Fruit fly (Drosophila melanogaster) S2 (cell line): ENCODE measurements around the gene kto.

Source experiments
- CG8478 ChIP-seq: fragments of >200 bp; optimal IDR thresholded peaks from 2 replicates; lab custom pipeline; 2018
- CTCF ChIP-seq, 2 experiments: fragments of >200 bp; optimal IDR thresholded peaks; 2 replicates each; lab custom pipeline; 2018

DNA sequence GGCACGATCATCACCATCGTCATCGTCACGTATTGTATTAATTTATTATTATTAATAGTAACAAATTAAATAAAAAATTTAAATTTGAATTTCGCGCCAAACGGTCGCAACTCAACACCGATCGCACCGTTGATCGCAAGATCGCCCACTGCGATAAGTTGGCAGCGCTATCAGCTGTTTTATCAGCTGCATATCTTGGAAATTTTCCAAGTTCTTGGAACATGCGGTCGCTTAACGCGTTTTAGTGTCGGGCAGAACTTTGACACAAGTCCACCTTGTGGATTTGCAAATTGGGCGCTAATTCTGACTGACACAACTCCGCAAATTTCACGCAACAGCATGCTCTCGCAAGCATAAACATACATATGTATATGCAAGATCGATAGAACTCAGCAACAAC is 24.8 kb downstream of the kto start:
- TF ChIP-seq CG8478 (no peak), CTCF (optimal IDR thresholded peaks at IDR 0.05; lab: Kevin White, UChicago) (no peak)
